Fruit fly (Drosophila melanogaster): ENCODE results near the gene Nhe3.
A peak's percentile ranks its signal among the peaks of the same experiment; 100 is the strongest.

The Nhe3 gene

DNA sequence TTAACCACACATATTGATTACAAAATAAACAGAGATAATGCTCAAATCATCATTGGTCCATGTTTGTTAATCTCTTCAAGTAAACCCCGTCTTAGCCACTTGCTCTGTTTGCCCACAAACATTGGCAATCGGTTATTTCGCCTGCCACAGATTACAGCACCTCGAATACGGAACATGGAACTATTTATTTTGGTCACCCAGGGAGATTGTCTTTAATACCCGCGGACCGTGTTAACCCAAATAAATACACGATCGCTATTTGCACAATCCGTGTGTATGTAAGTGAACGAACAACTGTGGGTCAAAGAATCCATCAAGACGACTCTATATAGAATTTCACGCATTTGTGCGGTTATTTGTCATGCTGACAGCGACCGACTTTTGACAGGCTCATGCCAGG is 16.6 kb upstream of the Nhe3 start (continued):
- TF ChIP-seq nau (GFP tag; optimal IDR thresholded peaks at IDR 0.05) (no peak), CG16863 (GFP tag; optimal IDR thresholded peaks at IDR 0.05) (peak; percentile 21), pfk (GFP tag; optimal IDR thresholded peaks at IDR 0.05) (no peak), Jarid2 (GFP tag; optimal IDR thresholded peaks at IDR 0.05) (no peak), bigmax (GFP tag; optimal IDR thresholded peaks at IDR 0.05) (no peak), D (optimal IDR thresholded peaks at IDR 0.05) (no peak), D (GFP tag; optimal IDR thresholded peaks at IDR 0.05) (no peak), Dip2 (GFP tag; IDR thresholded peaks at IDR 0.05) (no peak), tll (GFP tag; optimal IDR thresholded peaks at IDR 0.05) (peak in 1 of 2 experiments; percentile 99), Nf-YB (GFP tag; optimal IDR thresholded peaks at IDR 0.05) (peak; percentile 37), disco-r (GFP tag; optimal IDR thresholded peaks at IDR 0.05) (no peak), lov (optimal IDR thresholded peaks at IDR 0.05) (no peak), lov (GFP tag; IDR thresholded peaks at IDR 0.05) (0 out of 3 replicates have a peak, but pooled peaks have one; percentile 59), CG14014 (GFP tag; IDR thresholded peaks at IDR 0.05) (peak; percentile 39; the same call in 1 of the 2 replicates), schlank (tag; optimal IDR thresholded peaks at IDR 0.05) (no peak), CG12744 (GFP tag; optimal IDR thresholded peaks at IDR 0.05) (peak; percentile 40), ewg (GFP tag; optimal IDR thresholded peaks at IDR 0.05) (no peak), pho (GFP tag; optimal IDR thresholded peaks at IDR 0.05) (no peak), CG6791 (GFP tag; IDR thresholded peaks at IDR 0.05; ENCODE audit: partially characterized antibody) (no peak), gsb (GFP tag; IDR thresholded peaks at IDR 0.05) (no peak), corto (GFP tag; optimal IDR thresholded peaks at IDR 0.05) (no peak), Eip74EF (GFP tag; optimal IDR thresholded peaks at IDR 0.05) (no peak), chn (GFP tag; optimal IDR thresholded peaks at IDR 0.05) (no peak), CG12071 (GFP tag; optimal IDR thresholded peaks at IDR 0.05) (no peak), CG15269 (tag; optimal IDR thresholded peaks at IDR 0.05) (no peak), Ets65A (GFP tag) (no peak), abd-A (tag; optimal IDR thresholded peaks at IDR 0.05) (no peak), Spps (tag; optimal IDR thresholded peaks at IDR 0.05) (no peak), CG18764 (GFP tag; optimal IDR thresholded peaks at IDR 0.05) (no peak), cwo (GFP tag; optimal IDR thresholded peaks at IDR 0.05) (no peak), Gug (GFP tag; IDR thresholded peaks at IDR 0.05) (no peak), en (GFP tag; optimal IDR thresholded peaks at IDR 0.05) (peak; percentile 30), CG17385 (GFP tag; optimal IDR thresholded peaks at IDR 0.05) (no peak), ranshi (GFP tag; IDR thresholded peaks at IDR 0.05) (no peak), CG32772 (GFP tag; IDR thresholded peaks at IDR 0.05) (no peak), dpn (GFP tag; optimal IDR thresholded peaks at IDR 0.05) (peak in 1 of 2 experiments; percentile 11), lilli (GFP tag; optimal IDR thresholded peaks at IDR 0.05) (no peak), CHES-1-like (GFP tag; optimal IDR thresholded peaks at IDR 0.05) (no peak), CG4707 (GFP tag; optimal IDR thresholded peaks at IDR 0.05) (no peak), CG5245 (GFP tag; optimal IDR thresholded peaks at IDR 0.05) (no peak), CG9797 (GFP tag; optimal IDR thresholded peaks at IDR 0.05) (no peak), CG14710 (tag; optimal IDR thresholded peaks at IDR 0.05) (peak; percentile 57), BEAF-32 (GFP tag; optimal IDR thresholded peaks at IDR 0.05) (no peak), D19B (GFP tag; optimal IDR thresholded peaks at IDR 0.05) (no peak), Six4 (GFP tag; optimal IDR thresholded peaks at IDR 0.05) (no peak), so (GFP tag; IDR thresholded peaks at IDR 0.05) (no peak; the same call in 2 of the 3 replicates), CG17802 (tag; optimal IDR thresholded peaks at IDR 0.05) (no peak), CG16813 (GFP tag; IDR thresholded peaks at IDR 0.05; ENCODE audit: partially characterized antibody) (no peak), salm (tag; optimal IDR thresholded peaks at IDR 0.05) (no peak), jigr1 (GFP tag; IDR thresholded peaks at IDR 0.05) (no peak), btn (GFP tag; optimal IDR thresholded peaks at IDR 0.05) (peak; percentile 21)
